Worm (Caenorhabditis elegans): Measurements from ENCODE around the gene C05D11.8.
A peak's percentile ranks its signal among the peaks of the same experiment; 100 is the strongest.

C05D11.8 gene

DNA sequence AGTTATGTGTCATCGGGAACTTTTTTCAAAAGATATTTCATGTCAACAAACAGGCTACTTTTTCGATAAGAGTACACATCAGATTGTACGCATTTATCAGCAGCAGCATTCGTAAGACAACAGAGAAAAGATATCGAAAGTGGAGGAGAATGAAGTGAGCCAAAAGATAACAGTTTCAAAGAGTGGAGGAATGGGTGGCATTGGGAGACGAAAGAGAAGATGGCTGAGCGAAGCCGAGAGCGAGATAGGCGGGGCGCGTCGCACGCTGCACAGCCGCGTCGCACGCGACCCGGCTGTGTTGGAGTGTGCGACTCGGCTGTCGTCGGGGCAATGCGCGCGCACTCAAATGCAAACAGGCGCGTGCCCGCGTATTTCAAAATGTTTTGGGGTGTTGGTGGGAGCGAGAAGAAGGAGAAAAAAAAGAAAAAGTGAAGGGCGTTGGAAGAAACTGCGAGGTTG, 37.0 kb upstream of the C05D11.8 start (continued):
- TF ChIP-seq nhr-27 (tag; optimal IDR thresholded peaks at IDR 0.05), result no peak
- TF ChIP-seq Y53G8AR.9 (GFP tag; conservative IDR thresholded peaks at IDR 0.05), result peak; percentile 88
- TF ChIP-seq nhr-179 (tag; optimal IDR thresholded peaks at IDR 0.05), result no peak
- no peak for TF ChIP-seq gei-17 (GFP tag; optimal IDR thresholded peaks at IDR 0.05)
- no peak for TF ChIP-seq ceh-40 (GFP tag; IDR thresholded peaks at IDR 0.05)
- peak; percentile 77 for TF ChIP-seq somi-1 (GFP tag; optimal IDR thresholded peaks at IDR 0.05)
- peak; percentile 67 for TF ChIP-seq nhr-90 (tag; optimal IDR thresholded peaks at IDR 0.05)
- TF ChIP-seq F33H1.4 (GFP tag; IDR thresholded peaks at IDR 0.05), result peak; percentile 77
- peak; percentile 61 for TF ChIP-seq dpl-1 (GFP tag; optimal IDR thresholded peaks at IDR 0.05)
- TF ChIP-seq ceh-79 (tag; optimal IDR thresholded peaks at IDR 0.05), result peak; percentile 45
- no peak for TF ChIP-seq rpc-1 (optimal IDR thresholded peaks at IDR 0.05)
- no peak for TF ChIP-seq rpc-1 (tag; optimal IDR thresholded peaks at IDR 0.05)
- peak; percentile 89 for TF ChIP-seq mcd-1 (GFP tag; IDR thresholded peaks at IDR 0.05)
- TF ChIP-seq nfya-1 (tag; optimal IDR thresholded peaks at IDR 0.05; ENCODE audit: borderline replicate concordance, insufficient read depth), result no peak
- TF ChIP-seq nfya-2 (GFP tag; IDR thresholded peaks at IDR 0.05), result no peak

DNA sequence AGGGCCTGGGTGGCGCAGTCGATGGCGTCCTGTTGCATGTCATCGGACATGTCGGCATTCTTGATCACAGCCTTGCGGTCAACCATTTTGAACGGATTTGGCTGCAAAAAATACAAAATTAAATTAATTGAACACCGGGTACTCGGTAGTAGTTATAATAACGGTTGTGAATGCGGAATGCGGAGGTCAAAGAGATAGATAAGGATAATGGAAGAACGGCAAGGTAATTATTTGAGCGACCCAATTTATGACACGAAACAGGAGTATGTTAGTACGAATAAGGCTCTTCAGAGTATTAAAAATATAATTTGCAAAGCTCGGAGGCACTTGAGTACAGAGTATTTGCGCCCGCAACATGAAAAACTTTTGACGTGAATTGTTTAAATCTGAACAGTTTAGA, 36.6 kb upstream of the C05D11.8 start, which contains the start of gene dlc-1:
TSS of gene dlc-1 (minus strand) at position 101 of the 400 bp plus-strand sequence.
- TF ChIP-seq Y53G8AR.9 (GFP tag; conservative IDR thresholded peaks at IDR 0.05), result 0 out of 2 replicates have a peak, but pooled peaks have one; percentile 15
- TF ChIP-seq ZK185.1 (tag; optimal IDR thresholded peaks at IDR 0.05; ENCODE audit: poor library complexity, severe bottlenecking), result no peak

DNA sequence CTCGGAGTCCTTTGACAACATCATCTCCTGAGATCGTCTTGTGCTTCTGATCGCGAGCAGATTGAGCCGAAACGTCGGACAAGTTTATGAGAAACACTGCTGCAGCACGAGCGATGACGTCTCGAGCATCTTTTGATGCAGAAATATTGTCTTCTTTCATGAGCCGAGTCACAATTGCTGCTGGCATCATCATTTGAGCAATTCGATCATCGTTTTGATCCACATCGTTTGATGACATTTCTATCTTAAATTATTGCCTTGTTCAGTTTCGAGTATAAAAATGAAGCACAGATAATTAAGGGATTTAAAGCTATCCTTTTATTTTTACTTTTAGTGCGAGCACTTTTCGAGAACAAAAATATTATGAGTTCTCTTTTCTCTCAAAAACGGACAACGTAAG, 35.5 kb upstream of the C05D11.8 start, which contains the start of gene T26A5.8:
TSS of gene T26A5.8 (minus strand) at position 247 of the 400 bp plus-strand sequence.
- TF ChIP-seq unc-62 (GFP tag; optimal IDR thresholded peaks at IDR 0.05), result no peak
- TF ChIP-seq mes-4 (tag; optimal IDR thresholded peaks at IDR 0.05), result no peak
- TF ChIP-seq K12H6.12 (tag; optimal IDR thresholded peaks at IDR 0.05), result no peak
- no peak for TF ChIP-seq bed-1 (GFP tag; IDR thresholded peaks at IDR 0.05)
- no peak for TF ChIP-seq ccch-3 (GFP tag; optimal IDR thresholded peaks at IDR 0.05)
- TF ChIP-seq zfh-2 (GFP tag; conservative IDR thresholded peaks at IDR 0.05), result 0 out of 2 replicates have a peak, but pooled peaks have one; percentile 22
- no peak for TF ChIP-seq sdz-38 (tag; optimal IDR thresholded peaks at IDR 0.05)
- peak; percentile 88 for TF ChIP-seq ekl-4 (GFP tag; IDR thresholded peaks at IDR 0.05)
- TF ChIP-seq nfyb-1 (GFP tag; IDR thresholded peaks at IDR 0.05), result peak; percentile 56
- peak; percentile 81 for TF ChIP-seq B0336.3 (GFP tag; IDR thresholded peaks at IDR 0.05)
- no peak for TF ChIP-seq nhr-27 (tag; optimal IDR thresholded peaks at IDR 0.05)
- peak; percentile 50 for TF ChIP-seq ztf-3 (GFP tag; optimal IDR thresholded peaks at IDR 0.05)
- no peak for TF ChIP-seq ceh-91 (GFP tag; IDR thresholded peaks at IDR 0.05)
- TF ChIP-seq snpc-3.4 (tag; optimal IDR thresholded peaks at IDR 0.05), result peak; percentile 73
- no peak for TF ChIP-seq attf-5 (GFP tag; optimal IDR thresholded peaks at IDR 0.05)
- TF ChIP-seq aptf-3 (GFP tag; IDR thresholded peaks at IDR 0.05), result no peak
- TF ChIP-seq ceh-58 (GFP tag; IDR thresholded peaks at IDR 0.05), result no peak
- TF ChIP-seq unc-130 (GFP tag; optimal IDR thresholded peaks at IDR 0.05), result peak; percentile 22
- no peak for TF ChIP-seq ztf-25 (GFP tag; IDR thresholded peaks at IDR 0.05)
- TF ChIP-seq dpl-1 (GFP tag; optimal IDR thresholded peaks at IDR 0.05), result no peak
- TF ChIP-seq nhr-120 (GFP tag; IDR thresholded peaks at IDR 0.05), result 0 out of 2 replicates have a peak, but pooled peaks have one; percentile 22
- TF ChIP-seq Y53F4B.3 (GFP tag; IDR thresholded peaks at IDR 0.05), result no peak
- peak; percentile 44 for TF ChIP-seq repo-1 (tag; optimal IDR thresholded peaks at IDR 0.05)
- TF ChIP-seq madf-6 (GFP tag; IDR thresholded peaks at IDR 0.05), result peak; percentile 65
- peak; percentile 5 for TF ChIP-seq chd-7 (tag; optimal IDR thresholded peaks at IDR 0.05)
- TF ChIP-seq F23B12.7 (tag; optimal IDR thresholded peaks at IDR 0.05; ENCODE audit: insufficient read depth), result no peak
- TF ChIP-seq tbp1 (GFP tag; optimal IDR thresholded peaks at IDR 0.05), result peak; percentile 23
- TF ChIP-seq mel-28 (tag; optimal IDR thresholded peaks at IDR 0.05; ENCODE audit: borderline replicate concordance), result no peak
- TF ChIP-seq ztf-22 (GFP tag; optimal IDR thresholded peaks at IDR 0.05), result no peak
- TF ChIP-seq dox-1 (GFP tag; IDR thresholded peaks at IDR 0.05), result no peak
- TF ChIP-seq atf-7 (tag; optimal IDR thresholded peaks at IDR 0.05), result peak; percentile 33
- TF ChIP-seq F52B5.7 (tag; optimal IDR thresholded peaks at IDR 0.05), result peak; percentile 73
- no peak for TF ChIP-seq ets-4 (GFP tag; optimal IDR thresholded peaks at IDR 0.05)
